Fruit fly (Drosophila melanogaster): ENCODE data around the gene Cpr65Ec.

- peak; percentile 90 for TF ChIP-seq EcR (GFP tag; optimal IDR thresholded peaks at IDR 0.05)
- peak; percentile 65 for TF ChIP-seq Pif1A (GFP tag; optimal IDR thresholded peaks at IDR 0.05)
- peak; percentile 60 for TF ChIP-seq CG9948 (tag; optimal IDR thresholded peaks at IDR 0.05)
- no peak for TF ChIP-seq fd96Ca (GFP tag; IDR thresholded peaks at IDR 0.05)
Observed at dm6 chr3L:7113010-7113409, 20.0 kb downstream of the Cpr65Ec start.

Data from whole organism, pupa.